Worm (Caenorhabditis elegans) whole organism, young adult: Measurements from ENCODE around the gene C56E6.4.
A peak's percentile ranks its signal among the peaks of the same experiment; 100 is the strongest.

ENCODE experiments used
- B0336.3 ChIP-seq: fragments of 200-800 bp; sonication (Bioruptor generic); IDR thresholded peaks from 2 replicates; pipeline ENCODE4 v1.3.6; 2022; ENCODE audit warnings: missing genetic modification characterization, missing compliant biosample characterization
- C06A6.2 ChIP-seq: fragments of 200-800 bp; sonication (Bioruptor generic); conservative IDR thresholded peaks from 2 replicates; pipeline ENCODE4 v1.3.6; 2022; ENCODE audit warnings: missing genetic modification characterization, missing compliant biosample characterization
- F23B12.7 ChIP-seq: sonication (generic microtip); optimal IDR thresholded peaks from 2 replicates; lab custom pipeline; 2017; ENCODE audit warnings: missing genetic modification characterization, mild to moderate bottlenecking, missing compliant biosample characterization, antibody characterized with exemption, moderate library complexity; ENCODE audit not compliant: insufficient read depth
- F33H1.4 ChIP-seq: fragments of 200-800 bp; sonication (Bioruptor generic); IDR thresholded peaks from 2 replicates; pipeline ENCODE4 v1.3.6; 2022; ENCODE audit warnings: missing genetic modification reagents, missing genetic modification characterization, missing compliant biosample characterization
- F52B5.7 ChIP-seq: sonication (generic microtip); optimal IDR thresholded peaks from 2 replicates; lab custom pipeline; 2016; ENCODE audit warnings: mild to moderate bottlenecking, missing genetic modification characterization, missing compliant biosample characterization
- Y79H2A.3 ChIP-seq: fragments of 200-800 bp; sonication (Bioruptor generic); conservative IDR thresholded peaks from 2 replicates; pipeline ENCODE4 v1.3.6; 2022; ENCODE audit warnings: missing genetic modification reagents, missing genetic modification characterization, missing compliant biosample characterization
- Y95B8A.8 ChIP-seq: fragments of 200-800 bp; sonication (Bioruptor generic); IDR thresholded peaks from 2 replicates; pipeline ENCODE4 v1.3.6; 2022; ENCODE audit warnings: missing genetic modification reagents, missing genetic modification characterization, missing compliant biosample characterization
- atf-7 ChIP-seq: sonication (generic microtip); optimal IDR thresholded peaks from 2 replicates; lab custom pipeline; 2017; ENCODE audit warnings: mild to moderate bottlenecking, missing genetic modification characterization, missing compliant biosample characterization
- cebp-1 ChIP-seq, 2 experiments: fragments of 200-800 bp in 1 of 2; sonication (Bioruptor generic) in 1 of 2; sonication (generic microtip) in 1 of 2; IDR thresholded peaks in 1 of 2; optimal IDR thresholded peaks in 1 of 2; 2 replicates each; pipeline versions ENCODE4 v1.3.6 to Lab custom; 2017 to 2022; ENCODE audit warnings: missing compliant biosample characterization in 2 of 2, missing genetic modification characterization in 2 of 2, mild to moderate bottlenecking in 1 of 2, missing genetic modification reagents in 1 of 2, moderate library complexity in 1 of 2
- ceh-100 ChIP-seq: fragments of 200-800 bp; sonication (Bioruptor generic); IDR thresholded peaks from 2 replicates; pipeline ENCODE4 v1.3.6; 2022; ENCODE audit warnings: missing genetic modification reagents, missing genetic modification characterization, missing compliant biosample characterization
- ceh-40 ChIP-seq: fragments of 200-800 bp; sonication (Bioruptor generic); IDR thresholded peaks from 2 replicates; pipeline ENCODE4 v1.3.6; 2022; ENCODE audit warnings: missing genetic modification characterization, missing compliant biosample characterization
- ceh-58 ChIP-seq: fragments of 200-800 bp; sonication (Bioruptor generic); IDR thresholded peaks from 2 replicates; pipeline ENCODE4 v1.3.6; 2022; ENCODE audit warnings: missing genetic modification characterization, missing compliant biosample characterization
- ceh-79 ChIP-seq: sonication (generic microtip); optimal IDR thresholded peaks from 2 replicates; lab custom pipeline; 2017; ENCODE audit warnings: mild to moderate bottlenecking, missing genetic modification characterization, missing compliant biosample characterization
- die-1 ChIP-seq: sonication (generic microtip); optimal IDR thresholded peaks from 2 replicates; lab custom pipeline; 2016; ENCODE audit warnings: missing genotype, mild to moderate bottlenecking, missing genetic modification characterization, missing compliant biosample characterization
- efl-1 ChIP-seq: fragments of 150-350 bp; optimal IDR thresholded peaks from 2 replicates; lab custom pipeline; 2014; ENCODE audit warnings: missing biosample characterization, missing genetic modification reagents, missing genetic modification characterization
- egl-44 ChIP-seq: fragments of 200-800 bp; sonication (Bioruptor generic); IDR thresholded peaks from 2 replicates; pipeline ENCODE4 v1.3.6; 2022; ENCODE audit warnings: missing genetic modification reagents, missing genetic modification characterization, missing compliant biosample characterization
- hlh-12 ChIP-seq: sonication (generic microtip); optimal IDR thresholded peaks from 2 replicates; lab custom pipeline; 2016; ENCODE audit warnings: missing genetic modification characterization, missing compliant biosample characterization
- hmg-1.2 ChIP-seq: fragments of 200-800 bp; sonication (Bioruptor generic); IDR thresholded peaks from 2 replicates; pipeline ENCODE4 v1.3.6; 2022; ENCODE audit warnings: missing genetic modification reagents, missing genetic modification characterization, missing compliant biosample characterization
- lag-1 ChIP-seq: fragments of 200-800 bp; sonication (Bioruptor generic); IDR thresholded peaks from 2 replicates; pipeline ENCODE4 v1.3.6; 2022; ENCODE audit warnings: missing genetic modification reagents, missing genetic modification characterization, missing compliant biosample characterization
- lin-26 ChIP-seq: fragments of 200-800 bp; sonication (Bioruptor generic); IDR thresholded peaks from 2 replicates; pipeline ENCODE4 v1.3.6; 2022; ENCODE audit warnings: missing genetic modification reagents, missing genetic modification characterization, missing compliant biosample characterization
- lin-54 ChIP-seq: fragments of 200-800 bp; sonication (Bioruptor generic); optimal IDR thresholded peaks from 2 replicates; lab custom pipeline; 2018; ENCODE audit warnings: mild to moderate bottlenecking, missing genetic modification characterization, missing compliant biosample characterization
- lir-1 ChIP-seq: fragments of 200-800 bp; sonication (Bioruptor generic); conservative IDR thresholded peaks from 2 replicates; pipeline ENCODE4 v1.3.6; 2022; ENCODE audit warnings: missing genetic modification reagents, missing genetic modification characterization, missing compliant biosample characterization
- madf-6 ChIP-seq: fragments of 200-800 bp; sonication (Bioruptor generic); IDR thresholded peaks from 2 replicates; pipeline ENCODE4 v1.3.6; 2022; ENCODE audit warnings: missing genetic modification reagents, missing genetic modification characterization, missing compliant biosample characterization
- madf-8 ChIP-seq: fragments of 200-800 bp; sonication (Bioruptor generic); conservative IDR thresholded peaks from 2 replicates; pipeline ENCODE4 v1.3.6; 2022; ENCODE audit warnings: missing genetic modification reagents, missing genetic modification characterization, missing compliant biosample characterization
- mes-4 ChIP-seq: sonication (generic microtip); optimal IDR thresholded peaks from 2 replicates; lab custom pipeline; 2016; ENCODE audit warnings: missing genotype, missing genetic modification characterization, missing compliant biosample characterization
- nhr-27 ChIP-seq: fragments of 200-800 bp; sonication (Bioruptor generic); optimal IDR thresholded peaks from 2 replicates; lab custom pipeline; 2018; ENCODE audit warnings: mild to moderate bottlenecking, missing genetic modification characterization, moderate library complexity, missing compliant biosample characterization
- rec-8 ChIP-seq, 2 experiments: sonication (generic microtip); optimal IDR thresholded peaks; 2 replicates each; lab custom pipeline; 2016; ENCODE audit warnings: mild to moderate bottlenecking in 2 of 2, missing genetic modification characterization in 2 of 2, missing genetic modification reagents in 2 of 2, missing genotype in 2 of 2, missing biosample characterization in 1 of 2, missing compliant biosample characterization in 1 of 2, moderate library complexity in 1 of 2
- snpc-4 ChIP-seq, 5 experiments: fragments of 150-350 bp in 1 of 5; sonication (generic microtip) in 4 of 5; optimal IDR thresholded peaks; 2 replicates each; lab custom pipeline; 2014 to 2018; ENCODE audit warnings: missing genetic modification characterization in 5 of 5, missing biosample characterization in 3 of 5, antibody characterized with exemption in 2 of 5, mild to moderate bottlenecking in 2 of 5, missing compliant biosample characterization in 2 of 5, missing genotype in 2 of 5, moderate library complexity in 2 of 5, missing genetic modification reagents in 1 of 5
- somi-1 ChIP-seq: fragments of 200-800 bp; sonication (Bioruptor generic); optimal IDR thresholded peaks from 2 replicates; lab custom pipeline; 2018; ENCODE audit warnings: mild to moderate bottlenecking, missing genetic modification characterization, missing compliant biosample characterization
- ztf-22 ChIP-seq: fragments of 200-800 bp; sonication (Bioruptor generic); optimal IDR thresholded peaks from 2 replicates; lab custom pipeline; 2018; ENCODE audit warnings: mild to moderate bottlenecking, missing genetic modification characterization, moderate library complexity, missing compliant biosample characterization
- ztf-25 ChIP-seq: fragments of 200-800 bp; sonication (Bioruptor generic); IDR thresholded peaks from 2 replicates; pipeline ENCODE4 v1.3.6; 2022; ENCODE audit warnings: missing genetic modification reagents, missing genetic modification characterization, missing compliant biosample characterization
- ztf-26 ChIP-seq: sonication (generic microtip); optimal IDR thresholded peaks from 2 replicates; lab custom pipeline; 2017; ENCODE audit warnings: missing genetic modification characterization, missing compliant biosample characterization
- ztf-3 ChIP-seq: fragments of 200-800 bp; sonication (Bioruptor generic); optimal IDR thresholded peaks from 2 replicates; lab custom pipeline; 2018; ENCODE audit warnings: mild to moderate bottlenecking, missing genetic modification characterization, missing compliant biosample characterization

Gene C56E6.4

ce11 chrII:6513357-6513756, 15.2 kb downstream of the C56E6.4 start:
- TF ChIP-seq atf-7 (tag; lab: Kevin White, UChicago) (no peak), ztf-3 (GFP tag; lab: Kevin White, UChicago) (no peak), Y95B8A.8 (no peak), Y79H2A.3 (no peak), ceh-40 (GFP tag; lab: Robert Waterston, UW) (no peak), nhr-27 (tag; lab: Kevin White, UChicago) (no peak), ztf-26 (tag; lab: Kevin White, UChicago) (no peak), rec-8 (tag; optimal IDR thresholded peaks at IDR 0.05; lab: Kevin White, UChicago) (no peak), lir-1 (GFP tag; lab: Robert Waterston, UW) (no peak), madf-6 (GFP tag; lab: Robert Waterston, UW) (no peak), B0336.3 (GFP tag; lab: Robert Waterston, UW) (no peak), ztf-25 (GFP tag; lab: Robert Waterston, UW) (no peak), lin-54 (GFP tag; lab: Kevin White, UChicago) (no peak), hlh-12 (no peak)

DNA sequence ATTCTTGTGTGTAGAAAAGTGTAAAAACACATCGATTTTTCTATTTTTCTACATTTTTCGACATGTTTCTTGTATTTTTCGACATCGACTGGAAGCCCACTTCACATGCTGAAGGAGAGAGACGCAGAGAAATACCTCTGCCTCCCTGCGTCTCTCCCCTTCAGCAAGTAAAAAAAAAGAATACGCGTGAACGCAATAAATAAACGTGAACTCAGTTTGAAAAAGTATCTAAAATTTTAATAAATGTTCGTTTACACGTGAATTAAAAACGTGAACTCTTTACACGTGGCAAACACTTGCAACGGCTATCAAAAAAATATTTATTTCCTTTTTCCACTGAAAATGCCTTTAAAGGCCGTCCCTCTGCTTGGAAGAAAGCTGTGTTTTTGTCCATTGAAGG, 25.7 kb downstream of the C56E6.4 start, which contains the start of gene R05G9.1:
Gene R05G9.1, plus strand, starts transcription at position 343 of the 400 bp plus-strand sequence.
- TF ChIP-seq hmg-1.2 (GFP tag; lab: Robert Waterston, UW) (peak; percentile 66; the same call in 1 of the 2 replicates), F23B12.7 (tag; lab: Kevin White, UChicago) (no peak)
- TF ChIP-seq, all 124 proteins: peak for 1

ce11 chrII:6501420-6501819, 27.1 kb downstream of the C56E6.4 start, which contains the start of gene R05G9.3:
Gene R05G9.3, minus strand, starts transcription at chrII:6501520.
- TF ChIP-seq somi-1 (GFP tag; lab: Kevin White, UChicago) (no peak), madf-6 (GFP tag; lab: Robert Waterston, UW) (peak; percentile 86), efl-1 (peak; percentile 50), madf-8 (GFP tag; lab: Robert Waterston, UW) (peak; percentile 47), ceh-100 (GFP tag; lab: Robert Waterston, UW) (no peak), mes-4 (tag; lab: Kevin White, UChicago) (no peak), C06A6.2 (GFP tag; lab: Robert Waterston, UW) (no peak), hmg-1.2 (GFP tag; lab: Robert Waterston, UW) (peak; percentile 27; the same call in 1 of the 2 replicates), F52B5.7 (tag; lab: Kevin White, UChicago) (no peak), F33H1.4 (GFP tag; lab: Robert Waterston, UW) (0 out of 2 replicates have a peak, but pooled peaks have one; percentile 20), ceh-79 (tag; lab: Kevin White, UChicago) (no peak)

DNA sequence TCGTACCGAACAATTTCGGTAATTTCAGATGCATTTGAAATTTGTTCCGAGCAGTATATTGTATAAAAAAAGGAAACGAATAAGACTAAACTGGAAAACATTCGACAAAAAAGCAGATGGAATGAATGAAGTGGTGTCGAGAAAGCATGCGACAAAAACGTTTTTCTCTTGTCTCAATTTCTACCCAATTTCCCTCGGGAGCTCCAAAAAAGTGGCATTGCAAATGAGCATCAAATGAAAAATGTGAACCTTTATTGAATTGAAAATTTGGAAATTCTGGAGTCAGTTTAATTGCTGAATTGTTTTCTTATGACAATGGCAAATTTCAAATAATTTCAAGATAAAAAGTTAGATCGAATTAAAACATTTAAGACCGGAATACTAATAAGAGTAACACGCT, 28.4 kb downstream of the C56E6.4 start, which contains the start of gene R05G9.5:
Gene R05G9.5, minus strand, starts transcription at position 101 of the 400 bp plus-strand sequence.
- TF ChIP-seq snpc-4 (GFP tag; optimal IDR thresholded peaks at IDR 0.05; lab: Kevin White, UChicago) (no peak), snpc-4 (tag; optimal IDR thresholded peaks at IDR 0.05; lab: Kevin White, UChicago) (no peak), lin-26 (GFP tag; lab: Robert Waterston, UW) (no peak), egl-44 (GFP tag; lab: Robert Waterston, UW) (no peak), F33H1.4 (GFP tag; lab: Robert Waterston, UW) (no peak), die-1 (tag; lab: Kevin White, UChicago) (no peak), ztf-22 (GFP tag; lab: Kevin White, UChicago) (no peak), madf-8 (GFP tag; lab: Robert Waterston, UW) (no peak), ceh-40 (GFP tag; lab: Robert Waterston, UW) (no peak), ceh-58 (GFP tag; lab: Robert Waterston, UW) (no peak), lag-1 (GFP tag; lab: Robert Waterston, UW) (no peak), cebp-1 (GFP tag; IDR thresholded peaks at IDR 0.05; lab: Robert Waterston, UW) (no peak), cebp-1 (tag; optimal IDR thresholded peaks at IDR 0.05; lab: Kevin White, UChicago) (no peak)
